Fruit fly (Drosophila melanogaster) whole organism, prepupa: ENCODE data around the gene CG43182.

ENCODE experiments used
- Blimp-1 ChIP-seq: fragments of 200-800 bp; sonication (Bioruptor generic); optimal IDR thresholded peaks from 3 replicates; lab custom pipeline; 2017; ENCODE audit warnings: missing biosample characterization, missing genetic modification characterization, mild to moderate bottlenecking, moderate library complexity, missing genetic modification reagents
- CG10631 ChIP-seq: fragments of 200-800 bp; sonication (Bioruptor generic); optimal IDR thresholded peaks from 2 replicates; lab custom pipeline; 2016; ENCODE audit warnings: missing biosample characterization, missing genetic modification characterization
- CG10669 ChIP-seq: fragments of 200-800 bp; sonication (Bioruptor generic); optimal IDR thresholded peaks from 3 replicates; lab custom pipeline; 2018; ENCODE audit warnings: missing biosample characterization, mild to moderate bottlenecking, missing genetic modification characterization, moderate library complexity
- CG11762 ChIP-seq: fragments of 200-800 bp; sonication (Bioruptor generic); optimal IDR thresholded peaks from 3 replicates; lab custom pipeline; 2016; ENCODE audit warnings: missing biosample characterization, missing genetic modification characterization; ENCODE audit not compliant: insufficient read depth
- CG11902 ChIP-seq: fragments of 200-800 bp; sonication (Bioruptor generic); optimal IDR thresholded peaks from 3 replicates; lab custom pipeline; 2016; ENCODE audit warnings: missing biosample characterization, missing genetic modification characterization
- CG15336 ChIP-seq: fragments of 200-800 bp; sonication (Bioruptor generic); IDR thresholded peaks from 2 replicates; pipeline ENCODE4 v1.3.6; 2022; ENCODE audit warnings: missing biosample characterization, missing genetic modification characterization
- CG1621 ChIP-seq: fragments of 200-800 bp; sonication (Bioruptor generic); optimal IDR thresholded peaks from 3 replicates; lab custom pipeline; 2018; ENCODE audit warnings: missing biosample characterization, mild to moderate bottlenecking, missing genetic modification characterization
- CG16779 ChIP-seq: fragments of 200-800 bp; sonication (Bioruptor generic); optimal IDR thresholded peaks from 3 replicates; lab custom pipeline; 2017; ENCODE audit warnings: missing biosample characterization, mild to moderate bottlenecking, missing genetic modification characterization
- CG3032 ChIP-seq: fragments of 200-800 bp; optimal IDR thresholded peaks from 2 replicates; lab custom pipeline; 2019; ENCODE audit warnings: missing biosample characterization, mild to moderate bottlenecking, missing genetic modification characterization, moderate library complexity
- CG31627 ChIP-seq: fragments of 200-800 bp; sonication (Bioruptor generic); optimal IDR thresholded peaks from 3 replicates; lab custom pipeline; 2016; ENCODE audit warnings: missing biosample characterization, missing genetic modification characterization
- CG32006 ChIP-seq: fragments of 200-800 bp; sonication (Bioruptor generic); optimal IDR thresholded peaks from 3 replicates; lab custom pipeline; 2017; ENCODE audit warnings: missing biosample characterization, mild to moderate bottlenecking, missing genetic modification characterization
- CG34406 ChIP-seq: fragments of 200-800 bp; sonication (Bioruptor generic); optimal IDR thresholded peaks from 3 replicates; lab custom pipeline; 2016; ENCODE audit warnings: missing biosample characterization, missing genetic modification characterization
- CG3919 ChIP-seq: fragments of 200-800 bp; sonication (Bioruptor generic); optimal IDR thresholded peaks from 3 replicates; lab custom pipeline; 2016; ENCODE audit warnings: missing biosample characterization, missing genetic modification characterization
- CG4318 ChIP-seq: fragments of 200-800 bp; sonication (Bioruptor generic); optimal IDR thresholded peaks from 3 replicates; lab custom pipeline; 2017; ENCODE audit warnings: missing biosample characterization, mild to moderate bottlenecking, missing genetic modification characterization
- CG6163 ChIP-seq: fragments of 200-800 bp; sonication (Bioruptor generic); IDR thresholded peaks from 3 replicates; pipeline ENCODE4 v1.3.6; 2022; ENCODE audit warnings: missing biosample characterization, missing genetic modification characterization
- CG6276 ChIP-seq: fragments of 200-800 bp; sonication (Bioruptor generic); optimal IDR thresholded peaks from 2 replicates; lab custom pipeline; 2017; ENCODE audit warnings: missing biosample characterization, mild to moderate bottlenecking, missing genetic modification characterization
- CG6792 ChIP-seq: fragments of 200-800 bp; sonication (Bioruptor generic); optimal IDR thresholded peaks from 3 replicates; lab custom pipeline; 2016; ENCODE audit warnings: missing biosample characterization, missing genetic modification characterization
- CG6808 ChIP-seq: fragments of 200-800 bp; sonication (Bioruptor generic); optimal IDR thresholded peaks from 3 replicates; lab custom pipeline; 2017; ENCODE audit warnings: missing biosample characterization, missing genetic modification characterization, mild to moderate bottlenecking, moderate library complexity, missing genetic modification reagents
- CG8119 ChIP-seq: fragments of 200-800 bp; sonication (Bioruptor generic); IDR thresholded peaks from 3 replicates; pipeline ENCODE4 v1.3.6; 2022; ENCODE audit warnings: missing biosample characterization, missing genetic modification characterization
- CG8319 ChIP-seq: fragments of 200-800 bp; sonication (Bioruptor generic); optimal IDR thresholded peaks from 3 replicates; lab custom pipeline; 2016; ENCODE audit warnings: missing biosample characterization, missing genetic modification characterization
- CG9139 ChIP-seq: fragments of 200-800 bp; sonication (Bioruptor generic); optimal IDR thresholded peaks from 3 replicates; lab custom pipeline; 2017; ENCODE audit warnings: missing biosample characterization, mild to moderate bottlenecking, missing genetic modification characterization
- Eip78C ChIP-seq: fragments of 200-800 bp; sonication (Bioruptor generic); peaks from one replicate; lab custom pipeline; 2016; ENCODE audit warnings: missing biosample characterization, missing genetic modification characterization
- Eip93F ChIP-seq: fragments of 200-800 bp; sonication (Bioruptor generic); optimal IDR thresholded peaks from 2 replicates; lab custom pipeline; 2016; ENCODE audit warnings: missing biosample characterization, mild to moderate bottlenecking, missing genetic modification characterization
- Ets96B ChIP-seq: fragments of 200-800 bp; optimal IDR thresholded peaks from 2 replicates; lab custom pipeline; 2019; ENCODE audit warnings: missing biosample characterization, mild to moderate bottlenecking, missing genetic modification characterization, moderate library complexity
- Gug ChIP-seq: fragments of 200-800 bp; sonication (Bioruptor generic); IDR thresholded peaks from 2 replicates; pipeline ENCODE4 v1.3.6; 2022; ENCODE audit warnings: missing biosample characterization, missing genetic modification characterization
- Hr38 ChIP-seq: sonication (Bioruptor generic); optimal IDR thresholded peaks from 2 replicates; lab custom pipeline; 2016; ENCODE audit warnings: missing biosample characterization, missing genetic modification characterization
- Hr39 ChIP-seq: fragments of 200-800 bp; sonication (Bioruptor generic); optimal IDR thresholded peaks from 2 replicates; lab custom pipeline; 2016; ENCODE audit warnings: missing biosample characterization, missing genetic modification characterization
- Hr4 ChIP-seq: fragments of 200-800 bp; sonication (Bioruptor generic); optimal IDR thresholded peaks from 3 replicates; lab custom pipeline; 2016; ENCODE audit warnings: missing biosample characterization, missing genetic modification characterization
- Lpt ChIP-seq: fragments of 200-800 bp; sonication (Bioruptor generic); optimal IDR thresholded peaks from 3 replicates; lab custom pipeline; 2016; ENCODE audit warnings: missing biosample characterization, missing genetic modification characterization
- Met ChIP-seq: fragments of 200-800 bp; sonication (Bioruptor generic); optimal IDR thresholded peaks from 3 replicates; lab custom pipeline; 2016; ENCODE audit warnings: missing biosample characterization, missing genetic modification characterization
- OdsH ChIP-seq: fragments of 200-800 bp; sonication (Bioruptor generic); optimal IDR thresholded peaks from 3 replicates; lab custom pipeline; 2016; ENCODE audit warnings: missing biosample characterization, missing genetic modification characterization
- Sox14 ChIP-seq: fragments of 200-800 bp; sonication (Bioruptor generic); optimal IDR thresholded peaks from 3 replicates; lab custom pipeline; 2016; ENCODE audit warnings: missing biosample characterization, missing genetic modification characterization
- achi ChIP-seq: fragments of 200-800 bp; sonication (Bioruptor generic); optimal IDR thresholded peaks from 3 replicates; lab custom pipeline; 2016; ENCODE audit warnings: missing biosample characterization, missing genetic modification characterization
- acj6 ChIP-seq: fragments of 200-800 bp; sonication (Bioruptor generic); optimal IDR thresholded peaks from 3 replicates; lab custom pipeline; 2016; ENCODE audit warnings: missing biosample characterization, missing genetic modification characterization
- dac ChIP-seq: fragments of 200-800 bp; sonication (Bioruptor generic); optimal IDR thresholded peaks from 2 replicates; lab custom pipeline; 2017; ENCODE audit warnings: missing biosample characterization, mild to moderate bottlenecking, missing genetic modification characterization
- dsx ChIP-seq: fragments of 200-800 bp; optimal IDR thresholded peaks from 3 replicates; lab custom pipeline; 2019; ENCODE audit warnings: missing biosample characterization, mild to moderate bottlenecking, missing genetic modification characterization, moderate library complexity; ENCODE audit not compliant: poor library complexity, severe bottlenecking
- fd59A ChIP-seq: fragments of 200-800 bp; sonication (Bioruptor generic); optimal IDR thresholded peaks from 2 replicates; lab custom pipeline; 2017; ENCODE audit warnings: missing biosample characterization, mild to moderate bottlenecking, missing genetic modification characterization, missing genetic modification reagents
- fd85E ChIP-seq: fragments of 200-800 bp; sonication (Bioruptor generic); optimal IDR thresholded peaks from 3 replicates; lab custom pipeline; 2016; ENCODE audit warnings: missing biosample characterization, missing genetic modification characterization
- ss ChIP-seq, 2 experiments: fragments of 200-800 bp; sonication (Bioruptor generic); optimal IDR thresholded peaks; 2 replicates in 1 of 2; 3 replicates in 1 of 2; lab custom pipeline; 2017 to 2018; ENCODE audit warnings: mild to moderate bottlenecking in 2 of 2, missing biosample characterization in 2 of 2, missing genetic modification characterization in 2 of 2, moderate library complexity in 1 of 2

The CG43182 gene

DNA sequence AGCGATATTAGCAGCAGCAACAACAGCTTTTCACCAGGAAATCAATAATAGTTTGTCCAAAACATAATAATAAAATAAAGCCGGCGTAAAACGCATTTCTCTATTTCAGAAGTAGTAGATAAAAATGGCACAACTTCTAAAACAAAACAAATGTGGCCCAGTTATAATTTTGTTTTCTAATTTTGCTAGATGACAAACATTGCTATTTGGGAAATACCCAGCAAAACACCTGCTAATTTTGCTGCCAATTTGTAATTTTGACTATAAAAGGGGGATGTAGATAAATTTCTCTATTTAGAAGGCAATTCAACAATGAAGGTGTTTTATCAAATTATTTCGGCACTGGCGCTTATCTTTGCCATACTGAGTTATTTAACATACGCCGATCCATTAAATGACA is at the start of gene CG43182:
Gene CG43182, plus strand, starts transcription at position 301 of the 400 bp plus-strand sequence.
- TF ChIP-seq CG11902 (GFP tag; lab: Kevin White, UChicago) = no peak
- no peak for TF ChIP-seq ss (GFP tag; optimal IDR thresholded peaks at IDR 0.05; lab: Kevin White, UChicago)
- no peak for TF ChIP-seq dac (GFP tag; lab: Kevin White, UChicago)
- TF ChIP-seq CG6163 (GFP tag; lab: Robert Waterston, UW) = no peak
- TF ChIP-seq CG10631 (GFP tag; lab: Kevin White, UChicago) = no peak
- no peak for TF ChIP-seq Eip93F
- TF ChIP-seq CG10669 (GFP tag; lab: Kevin White, UChicago) = no peak
- no peak for TF ChIP-seq CG32006 (GFP tag; lab: Kevin White, UChicago)
- no peak for TF ChIP-seq CG6808 (GFP tag; lab: Kevin White, UChicago)
- no peak for TF ChIP-seq fd59A (GFP tag; lab: Kevin White, UChicago)
- TF ChIP-seq Met (GFP tag; lab: Kevin White, UChicago) = no peak
- no peak for TF ChIP-seq CG4318 (GFP tag; lab: Kevin White, UChicago)
- no peak for TF ChIP-seq fd85E (GFP tag; lab: Kevin White, UChicago)
- TF ChIP-seq achi (GFP tag; lab: Kevin White, UChicago) = no peak
- TF ChIP-seq CG3919 (GFP tag; lab: Kevin White, UChicago) = no peak
- TF ChIP-seq CG3032 = no peak

DNA sequence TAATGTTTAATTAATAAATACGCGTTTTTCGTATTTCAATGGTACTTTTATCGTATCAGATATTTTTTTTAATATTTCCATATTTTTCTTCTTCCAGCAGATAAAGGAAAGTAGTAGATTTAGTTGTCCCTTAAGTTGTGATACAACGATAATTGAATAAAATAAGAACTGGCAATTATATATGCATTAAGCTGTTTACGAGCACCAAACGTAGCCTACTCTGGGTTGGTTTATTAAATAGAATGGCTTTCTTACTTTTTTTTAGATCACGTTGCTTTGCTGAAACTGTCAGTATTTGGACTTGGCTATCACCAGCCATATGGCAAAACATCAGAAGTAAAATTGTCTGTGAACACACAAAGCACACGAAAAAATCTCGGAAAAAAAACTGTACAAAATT is 45.5 kb upstream of the CG43182 start, which contains the start of gene CG12470:
Gene CG12470, plus strand, starts transcription at position 301 of the 400 bp plus-strand sequence.
- TF ChIP-seq Eip93F (no peak), Gug (no peak), dac (GFP tag; lab: Kevin White, UChicago) (no peak), CG6163 (GFP tag; lab: Robert Waterston, UW) (no peak)

DNA sequence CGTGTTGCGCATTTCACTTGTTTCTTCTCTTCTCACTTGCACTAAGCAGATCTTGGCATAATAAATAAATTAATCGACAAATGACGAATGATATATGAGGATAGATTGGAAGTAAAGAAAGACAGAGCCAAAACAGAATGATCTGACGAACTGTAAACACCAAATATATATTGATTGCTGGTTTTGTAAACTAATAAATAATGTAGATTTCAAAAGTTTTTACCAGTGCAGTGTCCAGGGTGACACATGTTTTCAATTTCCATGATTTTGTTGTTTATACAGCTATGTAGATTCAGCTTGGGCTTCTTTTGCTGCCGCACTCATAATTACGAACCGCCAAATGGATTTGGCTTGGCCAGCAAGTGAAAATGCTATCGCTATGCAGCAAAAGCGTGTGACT is 41.5 kb upstream of the CG43182 start:
- TF ChIP-seq CG15336 (peak; percentile 27; the same call in 1 of the 2 replicates), CG11902 (GFP tag; lab: Kevin White, UChicago) (no peak), acj6 (no peak), CG9139 (no peak), Hr38 (GFP tag; lab: Kevin White, UChicago) (no peak), Ets96B (tag; lab: Kevin White, UChicago) (no peak), CG34406 (GFP tag; lab: Kevin White, UChicago) (no peak), CG4318 (GFP tag; lab: Kevin White, UChicago) (peak; percentile 17), CG11762 (no peak), CG3919 (GFP tag; lab: Kevin White, UChicago) (no peak), CG32006 (GFP tag; lab: Kevin White, UChicago) (peak; percentile 61), dsx (GFP tag; lab: Kevin White, UChicago) (no peak), Hr4 (peak; percentile 54), Met (GFP tag; lab: Kevin White, UChicago) (no peak), Sox14 (no peak), CG6276 (GFP tag; lab: Kevin White, UChicago) (peak; percentile 31), Eip78C (GFP tag; lab: Kevin White, UChicago) (peak; percentile 24), Blimp-1 (no peak), CG8119 (GFP tag; lab: Robert Waterston, UW) (0 out of 3 replicates have a peak, but pooled peaks have one; percentile 47)
- TF ChIP-seq, all 60 proteins: peak for 7

DNA sequence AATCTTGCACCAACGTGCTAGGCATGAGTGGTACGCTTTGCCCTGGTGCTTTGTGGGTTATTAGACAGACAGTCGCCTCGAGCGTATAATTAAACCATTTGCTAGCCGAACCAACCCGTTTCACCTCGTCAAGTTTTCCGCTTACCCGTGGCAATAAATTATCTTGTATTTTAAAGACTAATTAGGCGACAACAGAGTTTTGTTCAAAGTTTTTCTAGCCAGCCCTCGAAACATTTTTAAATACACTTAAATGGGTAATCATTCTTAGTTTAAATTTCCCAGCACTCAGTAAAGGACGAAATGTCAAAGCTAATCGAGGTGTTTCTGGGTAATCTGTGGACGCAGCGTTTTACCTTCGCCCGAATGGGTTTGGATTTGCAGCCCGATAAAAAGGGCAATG is 38.0 kb upstream of the CG43182 start, which contains the start of gene Or1a:
Gene Or1a, plus strand, starts transcription at position 301 of the 400 bp plus-strand sequence.
- TF ChIP-seq CG9139 = no peak
- no peak for TF ChIP-seq CG31627 (GFP tag; lab: Kevin White, UChicago)
- TF ChIP-seq Met (GFP tag; lab: Kevin White, UChicago) = no peak
- no peak for TF ChIP-seq Gug
- TF ChIP-seq ss (GFP tag; optimal IDR thresholded peaks at IDR 0.05; lab: Kevin White, UChicago) = no peak
- no peak for TF ChIP-seq OdsH (GFP tag; lab: Kevin White, UChicago)
- TF ChIP-seq CG11902 (GFP tag; lab: Kevin White, UChicago) = no peak
- TF ChIP-seq CG16779 (tag; lab: Kevin White, UChicago) = no peak
- no peak for TF ChIP-seq fd85E (GFP tag; lab: Kevin White, UChicago)
- TF ChIP-seq CG8319 (GFP tag; lab: Kevin White, UChicago) = no peak
- no peak for TF ChIP-seq Lpt
- TF ChIP-seq Blimp-1 = no peak
- no peak for TF ChIP-seq Ets96B (tag; lab: Kevin White, UChicago)
- no peak for TF ChIP-seq CG6792 (GFP tag; lab: Kevin White, UChicago)
- TF ChIP-seq dsx (GFP tag; lab: Kevin White, UChicago) = no peak
- TF ChIP-seq Eip93F = no peak
- no peak for TF ChIP-seq CG1621 (tag; lab: Kevin White, UChicago)
- TF ChIP-seq CG32006 (GFP tag; lab: Kevin White, UChicago) = no peak
- no peak for TF ChIP-seq CG10669 (GFP tag; lab: Kevin White, UChicago)
- TF ChIP-seq Hr39 (GFP tag; lab: Kevin White, UChicago) = no peak
